Worm (Caenorhabditis elegans) whole organism, early embryonic: ENCODE measurements around the gene K12H6.2.

Experiments used
- B0310.2 ChIP-seq: sonication (generic microtip); optimal IDR thresholded peaks from 2 replicates; lab custom pipeline; 2016; ENCODE audit warnings: mild to moderate bottlenecking, missing genetic modification characterization, missing compliant biosample characterization
- F13C5.2 ChIP-seq: sonication (generic microtip); optimal IDR thresholded peaks from 2 replicates; lab custom pipeline; 2017; ENCODE audit warnings: mild to moderate bottlenecking, missing genetic modification characterization, inconsistent platforms, missing compliant biosample characterization
- aly-1 ChIP-seq: sonication (generic microtip); optimal IDR thresholded peaks from 2 replicates; lab custom pipeline; 2016; ENCODE audit warnings: missing genetic modification characterization, missing compliant biosample characterization
- ama-1 ChIP-seq: fragments of 150-350 bp; optimal IDR thresholded peaks from 2 replicates; lab custom pipeline; 2014
- ceh-13 ChIP-seq: fragments of 200-800 bp; sonication (Bioruptor generic); optimal IDR thresholded peaks from 2 replicates; lab custom pipeline; 2018; ENCODE audit warnings: mild to moderate bottlenecking, missing genetic modification characterization, missing compliant biosample characterization
- ceh-36 ChIP-seq: sonication (generic microtip); optimal IDR thresholded peaks from 2 replicates; lab custom pipeline; 2016; ENCODE audit warnings: missing genetic modification characterization, inconsistent platforms, missing compliant biosample characterization
- ets-7 ChIP-seq: sonication (generic microtip); optimal IDR thresholded peaks from 2 replicates; lab custom pipeline; 2016; ENCODE audit warnings: missing genotype, missing genetic modification characterization, missing compliant biosample characterization
- flt-1 ChIP-seq: fragments of 200-800 bp; sonication (Bioruptor generic); IDR thresholded peaks from 2 replicates; pipeline ENCODE4 v1.3.6; 2022; ENCODE audit warnings: missing genetic modification characterization, missing compliant biosample characterization
- hmbx-1 ChIP-seq: sonication (generic microtip); optimal IDR thresholded peaks from 2 replicates; lab custom pipeline; 2016; ENCODE audit warnings: mild to moderate bottlenecking, missing genetic modification characterization, missing compliant biosample characterization
- hmg-4 ChIP-seq: fragments of 200-800 bp; sonication (Bioruptor generic); optimal IDR thresholded peaks from 2 replicates; lab custom pipeline; 2018; ENCODE audit warnings: mild to moderate bottlenecking, missing genetic modification characterization, missing compliant biosample characterization
- hnd-1 ChIP-seq: sonication (generic microtip); optimal IDR thresholded peaks from 2 replicates; lab custom pipeline; 2016; ENCODE audit warnings: missing genetic modification characterization, missing compliant biosample characterization
- pes-1 ChIP-seq: fragments of 200-800 bp; sonication (Bioruptor generic); IDR thresholded peaks from 2 replicates; pipeline ENCODE4 v1.3.6; 2022; ENCODE audit warnings: missing genetic modification reagents, missing genetic modification characterization, missing compliant biosample characterization
- scrt-1 ChIP-seq: fragments of 200-800 bp; sonication (Bioruptor generic); IDR thresholded peaks from 2 replicates; pipeline ENCODE4 v1.3.6; 2022; ENCODE audit warnings: missing genetic modification characterization, missing compliant biosample characterization
- sea-1 ChIP-seq: fragments of 200-800 bp; sonication (Bioruptor generic); conservative IDR thresholded peaks from 2 replicates; pipeline ENCODE4 v1.3.6; 2022; ENCODE audit warnings: missing genetic modification characterization, missing compliant biosample characterization
- tbx-11 ChIP-seq: fragments of 200-800 bp; sonication (Bioruptor generic); IDR thresholded peaks from 2 replicates; pipeline ENCODE4 v1.3.6; 2022; ENCODE audit warnings: missing genetic modification characterization, missing compliant biosample characterization
- tbx-37 ChIP-seq: fragments of 200-800 bp; sonication (Bioruptor generic); conservative IDR thresholded peaks from 2 replicates; pipeline ENCODE4 v1.3.6; 2022; ENCODE audit warnings: missing genetic modification reagents, missing genetic modification characterization, missing compliant biosample characterization
- tra-4 ChIP-seq: sonication (generic microtip); optimal IDR thresholded peaks from 2 replicates; lab custom pipeline; 2017; ENCODE audit warnings: missing genetic modification characterization, missing compliant biosample characterization

K12H6.2 gene

ce11 chrII:2783380-2783779, 32.0 kb downstream of the K12H6.2 start:
- TF ChIP-seq tra-4 (tag; lab: Kevin White, UChicago) (no peak), F13C5.2 (tag; lab: Kevin White, UChicago) (no peak), pes-1 (no peak), aly-1 (tag; lab: Kevin White, UChicago) (no peak), tbx-37 (no peak), flt-1 (GFP tag; lab: Robert Waterston, UW) (no peak), scrt-1 (GFP tag; lab: Robert Waterston, UW) (no peak), hmg-4 (GFP tag; lab: Kevin White, UChicago) (no peak), hmbx-1 (tag; lab: Kevin White, UChicago) (no peak), sea-1 (GFP tag; lab: Robert Waterston, UW) (no peak)

- no peak for TF ChIP-seq tbx-11
- no peak for TF ChIP-seq sea-1 (GFP tag; lab: Robert Waterston, UW)
- TF ChIP-seq pes-1: no peak
- TF ChIP-seq ceh-13 (GFP tag; lab: Kevin White, UChicago): no peak
- no peak for TF ChIP-seq flt-1 (GFP tag; lab: Robert Waterston, UW)
- no peak for TF ChIP-seq B0310.2 (tag; lab: Kevin White, UChicago)
- TF ChIP-seq aly-1 (tag; lab: Kevin White, UChicago): no peak
- TF ChIP-seq ama-1 (lab: Kevin White, UChicago): no peak
- no peak for TF ChIP-seq tbx-37
- no peak for TF ChIP-seq hmbx-1 (tag; lab: Kevin White, UChicago)
- no peak for TF ChIP-seq hmg-4 (GFP tag; lab: Kevin White, UChicago)
- no peak for TF ChIP-seq scrt-1 (GFP tag; lab: Robert Waterston, UW)
- TF ChIP-seq ceh-36 (tag; lab: Kevin White, UChicago): no peak
Observed at ce11 chrII:2781355-2781754, 34.0 kb downstream of the K12H6.2 start, which contains the start of gene F08D12.2. Gene F08D12.2, plus strand, starts transcription at chrII:2781655.

- TF ChIP-seq hnd-1 (tag; lab: Kevin White, UChicago) (no peak), hmg-4 (GFP tag; lab: Kevin White, UChicago) (no peak), flt-1 (GFP tag; lab: Robert Waterston, UW) (no peak), ceh-36 (tag; lab: Kevin White, UChicago) (no peak), sea-1 (GFP tag; lab: Robert Waterston, UW) (no peak), scrt-1 (GFP tag; lab: Robert Waterston, UW) (no peak), F13C5.2 (tag; lab: Kevin White, UChicago) (no peak), ceh-13 (GFP tag; lab: Kevin White, UChicago) (no peak), tbx-11 (no peak), ama-1 (lab: Kevin White, UChicago) (no peak), pes-1 (no peak), hmbx-1 (tag; lab: Kevin White, UChicago) (no peak), tra-4 (tag; lab: Kevin White, UChicago) (no peak), tbx-37 (no peak), ets-7 (tag; lab: Kevin White, UChicago) (no peak), B0310.2 (tag; lab: Kevin White, UChicago) (no peak), aly-1 (tag; lab: Kevin White, UChicago) (no peak)
Observed at ce11 chrII:2780804-2781203, 34.5 kb downstream of the K12H6.2 start.

- TF ChIP-seq ets-7 (tag; lab: Kevin White, UChicago) (no peak), hmbx-1 (tag; lab: Kevin White, UChicago) (no peak), hnd-1 (tag; lab: Kevin White, UChicago) (no peak), ama-1 (lab: Kevin White, UChicago) (no peak), F13C5.2 (tag; lab: Kevin White, UChicago) (no peak), tbx-11 (no peak), hmg-4 (GFP tag; lab: Kevin White, UChicago) (no peak), B0310.2 (tag; lab: Kevin White, UChicago) (no peak), scrt-1 (GFP tag; lab: Robert Waterston, UW) (no peak), flt-1 (GFP tag; lab: Robert Waterston, UW) (no peak), tbx-37 (no peak), sea-1 (GFP tag; lab: Robert Waterston, UW) (no peak), aly-1 (tag; lab: Kevin White, UChicago) (no peak), pes-1 (no peak), tra-4 (tag; lab: Kevin White, UChicago) (no peak), ceh-36 (tag; lab: Kevin White, UChicago) (no peak), ceh-13 (GFP tag; lab: Kevin White, UChicago) (no peak)
Observed at ce11 chrII:2779253-2779652, 36.1 kb downstream of the K12H6.2 start, which contains the start of gene F08D12.3. Gene F08D12.3, plus strand, starts transcription at chrII:2779553.

ce11 chrII:2777846-2778245, 37.5 kb downstream of the K12H6.2 start, which contains the start of gene F08D12.4:
Gene F08D12.4, plus strand, starts transcription at chrII:2778146.
- TF ChIP-seq ama-1 (lab: Kevin White, UChicago) (no peak), flt-1 (GFP tag; lab: Robert Waterston, UW) (no peak), F13C5.2 (tag; lab: Kevin White, UChicago) (no peak), ceh-13 (GFP tag; lab: Kevin White, UChicago) (no peak), tra-4 (tag; lab: Kevin White, UChicago) (no peak), B0310.2 (tag; lab: Kevin White, UChicago) (no peak), hnd-1 (tag; lab: Kevin White, UChicago) (no peak), hmg-4 (GFP tag; lab: Kevin White, UChicago) (no peak), scrt-1 (GFP tag; lab: Robert Waterston, UW) (no peak), ets-7 (tag; lab: Kevin White, UChicago) (no peak), sea-1 (GFP tag; lab: Robert Waterston, UW) (no peak), tbx-37 (no peak), hmbx-1 (tag; lab: Kevin White, UChicago) (no peak), tbx-11 (no peak), pes-1 (no peak), aly-1 (tag; lab: Kevin White, UChicago) (no peak), ceh-36 (tag; lab: Kevin White, UChicago) (no peak)

- no peak for TF ChIP-seq ceh-13 (GFP tag; lab: Kevin White, UChicago)
- TF ChIP-seq F13C5.2 (tag; lab: Kevin White, UChicago): no peak
- no peak for TF ChIP-seq aly-1 (tag; lab: Kevin White, UChicago)
- TF ChIP-seq hnd-1 (tag; lab: Kevin White, UChicago): no peak
- no peak for TF ChIP-seq hmbx-1 (tag; lab: Kevin White, UChicago)
- no peak for TF ChIP-seq ama-1 (lab: Kevin White, UChicago)
- TF ChIP-seq tbx-37: no peak
- no peak for TF ChIP-seq sea-1 (GFP tag; lab: Robert Waterston, UW)
- TF ChIP-seq ets-7 (tag; lab: Kevin White, UChicago): no peak
- TF ChIP-seq B0310.2 (tag; lab: Kevin White, UChicago): no peak
- TF ChIP-seq scrt-1 (GFP tag; lab: Robert Waterston, UW): no peak
- TF ChIP-seq tbx-11: no peak
- no peak for TF ChIP-seq ceh-36 (tag; lab: Kevin White, UChicago)
- TF ChIP-seq flt-1 (GFP tag; lab: Robert Waterston, UW): no peak
- no peak for TF ChIP-seq pes-1
- TF ChIP-seq tra-4 (tag; lab: Kevin White, UChicago): no peak
- TF ChIP-seq hmg-4 (GFP tag; lab: Kevin White, UChicago): no peak
Observed at ce11 chrII:2774904-2775303, 40.4 kb downstream of the K12H6.2 start, which contains the start of gene fbxb-111. Gene fbxb-111, minus strand, starts transcription at chrII:2775004.
